Worm (Caenorhabditis elegans) whole organism, L2 larva: Measurements from ENCODE around the gene dnc-2.
A peak's percentile ranks its signal among the peaks of the same experiment; 100 is the strongest.

Experiments used
- C34F6.9 ChIP-seq: fragments of 150-350 bp; optimal IDR thresholded peaks from 2 replicates; lab custom pipeline; 2014; ENCODE audit warnings: missing biosample characterization, missing genetic modification characterization
- F13H6.1 ChIP-seq: sonication (generic microtip); optimal IDR thresholded peaks from 2 replicates; lab custom pipeline; 2016; ENCODE audit warnings: missing genetic modification characterization, missing compliant biosample characterization
- Y55F3AM.14 ChIP-seq: fragments of 200-800 bp; sonication (Bioruptor generic); optimal IDR thresholded peaks from 2 replicates; lab custom pipeline; 2018; ENCODE audit warnings: mild to moderate bottlenecking, missing genetic modification characterization, missing compliant biosample characterization
- ZK546.5 ChIP-seq: sonication (generic microtip); optimal IDR thresholded peaks from 2 replicates; lab custom pipeline; 2017; ENCODE audit warnings: missing biosample characterization, missing genetic modification characterization
- alr-1 ChIP-seq: fragments of 150-350 bp; optimal IDR thresholded peaks from 2 replicates; lab custom pipeline; 2014; ENCODE audit warnings: missing biosample characterization, missing genetic modification characterization
- aly-2 ChIP-seq: fragments of 150-350 bp; optimal IDR thresholded peaks from 2 replicates; lab custom pipeline; 2014; ENCODE audit warnings: missing biosample characterization, missing genetic modification characterization
- ama-1 ChIP-seq: fragments of 150-350 bp; optimal IDR thresholded peaks from 2 replicates; lab custom pipeline; 2018; ENCODE audit warnings: inconsistent platforms
- blmp-1 ChIP-seq: sonication (generic microtip); optimal IDR thresholded peaks from 2 replicates; lab custom pipeline; 2017; ENCODE audit warnings: missing genetic modification characterization, mild to moderate bottlenecking, missing compliant biosample characterization, antibody characterized with exemption, moderate library complexity; ENCODE audit not compliant: insufficient read depth
- ceh-16 ChIP-seq: fragments of 150-350 bp; optimal IDR thresholded peaks from 2 replicates; lab custom pipeline; 2014; ENCODE audit warnings: missing biosample characterization, missing genetic modification characterization
- ceh-82 ChIP-seq: fragments of 150-350 bp; optimal IDR thresholded peaks from 2 replicates; lab custom pipeline; 2014; ENCODE audit warnings: missing biosample characterization, missing genetic modification characterization
- crh-2 ChIP-seq: sonication (generic microtip); optimal IDR thresholded peaks from 2 replicates; lab custom pipeline; 2017; ENCODE audit warnings: missing biosample characterization, missing genetic modification characterization
- dmd-4 ChIP-seq: sonication (generic microtip); optimal IDR thresholded peaks from 2 replicates; lab custom pipeline; 2017; ENCODE audit warnings: missing biosample characterization, missing genetic modification characterization
- elt-1 ChIP-seq: fragments of 150-350 bp; optimal IDR thresholded peaks from 2 replicates; lab custom pipeline; 2014; ENCODE audit warnings: missing biosample characterization, missing genetic modification characterization
- elt-3 ChIP-seq: sonication (generic microtip); optimal IDR thresholded peaks from 2 replicates; lab custom pipeline; 2017; ENCODE audit warnings: missing biosample characterization, missing genetic modification characterization
- fos-1 ChIP-seq: fragments of 150-350 bp; optimal IDR thresholded peaks from 2 replicates; lab custom pipeline; 2014; ENCODE audit warnings: missing biosample characterization, missing genetic modification characterization
- gmeb-1 ChIP-seq: fragments of 150-350 bp; optimal IDR thresholded peaks from 2 replicates; lab custom pipeline; 2014; ENCODE audit warnings: missing biosample characterization, missing genetic modification characterization
- lin-11 ChIP-seq: fragments of 150-350 bp; sonication (generic microtip); optimal IDR thresholded peaks from 2 replicates; lab custom pipeline; 2014; ENCODE audit warnings: missing biosample characterization, missing genetic modification characterization, inconsistent platforms, mixed read lengths
- lin-13 ChIP-seq: fragments of 150-350 bp; optimal IDR thresholded peaks from 2 replicates; lab custom pipeline; 2014; ENCODE audit warnings: missing biosample characterization, missing genetic modification reagents, missing genetic modification characterization
- lin-39 ChIP-seq: fragments of 150-350 bp; optimal IDR thresholded peaks from 2 replicates; lab custom pipeline; 2014; ENCODE audit warnings: missing biosample characterization, missing genetic modification reagents, missing genetic modification characterization
- lsy-2 ChIP-seq, 2 experiments: fragments of 150-350 bp in 1 of 2; sonication (generic microtip) in 1 of 2; optimal IDR thresholded peaks; 2 replicates each; lab custom pipeline; 2014 to 2017; ENCODE audit warnings: missing biosample characterization in 2 of 2, missing genetic modification characterization in 2 of 2
- mab-5 ChIP-seq: fragments of 150-350 bp; optimal IDR thresholded peaks from 2 replicates; lab custom pipeline; 2014; ENCODE audit warnings: missing biosample characterization, missing genetic modification characterization
- mbf-1 ChIP-seq: sonication (generic microtip); optimal IDR thresholded peaks from 2 replicates; lab custom pipeline; 2017; ENCODE audit warnings: missing biosample characterization, missing genetic modification characterization
- mdl-1 ChIP-seq, 2 experiments: fragments of 150-350 bp in 1 of 2; sonication (generic microtip) in 1 of 2; optimal IDR thresholded peaks; 2 replicates each; lab custom pipeline; 2017; ENCODE audit warnings: missing biosample characterization in 2 of 2, missing genetic modification characterization in 2 of 2
- nhr-10 ChIP-seq: sonication (generic microtip); optimal IDR thresholded peaks from 2 replicates; lab custom pipeline; 2017; ENCODE audit warnings: missing biosample characterization, missing genetic modification characterization
- nhr-11 ChIP-seq: fragments of 150-350 bp; optimal IDR thresholded peaks from 2 replicates; lab custom pipeline; 2014; ENCODE audit warnings: missing biosample characterization, missing genetic modification characterization
- nhr-12 ChIP-seq: fragments of 150-350 bp; optimal IDR thresholded peaks from 2 replicates; lab custom pipeline; 2014; ENCODE audit warnings: missing biosample characterization, missing genetic modification characterization
- nhr-129 ChIP-seq: fragments of 150-350 bp; optimal IDR thresholded peaks from 2 replicates; lab custom pipeline; 2014; ENCODE audit warnings: missing biosample characterization, missing genetic modification characterization
- nhr-21 ChIP-seq: fragments of 150-350 bp; optimal IDR thresholded peaks from 2 replicates; lab custom pipeline; 2014; ENCODE audit warnings: missing biosample characterization, missing genetic modification characterization
- nhr-23 ChIP-seq: fragments of 150-350 bp; optimal IDR thresholded peaks from 2 replicates; lab custom pipeline; 2014; ENCODE audit warnings: missing biosample characterization, missing genetic modification reagents, missing genetic modification characterization
- nhr-237 ChIP-seq: fragments of 150-350 bp; optimal IDR thresholded peaks from 2 replicates; lab custom pipeline; 2014; ENCODE audit warnings: missing biosample characterization, missing genetic modification characterization
- nhr-6 ChIP-seq: fragments of 150-350 bp; optimal IDR thresholded peaks from 2 replicates; lab custom pipeline; 2014; ENCODE audit warnings: missing biosample characterization, missing genetic modification characterization
- nhr-77 ChIP-seq: fragments of 150-350 bp; optimal IDR thresholded peaks from 2 replicates; lab custom pipeline; 2014; ENCODE audit warnings: missing biosample characterization, missing genetic modification characterization
- peb-1 ChIP-seq: fragments of 150-350 bp; optimal IDR thresholded peaks from 2 replicates; lab custom pipeline; 2014; ENCODE audit warnings: missing biosample characterization, missing genetic modification characterization
- skn-1 ChIP-seq: sonication (generic microtip); optimal IDR thresholded peaks from 2 replicates; lab custom pipeline; 2017; ENCODE audit warnings: missing biosample characterization, missing genetic modification characterization
- sma-3 ChIP-seq: sonication (generic microtip); optimal IDR thresholded peaks from 2 replicates; lab custom pipeline; 2016; ENCODE audit warnings: missing genetic modification reagents, missing genetic modification characterization, missing compliant biosample characterization
- sma-9 ChIP-seq, 2 experiments: fragments of 150-350 bp in 1 of 2; sonication (generic microtip) in 1 of 2; optimal IDR thresholded peaks; 2 replicates each; lab custom pipeline; 2014 to 2016; ENCODE audit warnings: missing genetic modification characterization in 2 of 2, mild to moderate bottlenecking in 1 of 2, missing biosample characterization in 1 of 2, missing compliant biosample characterization in 1 of 2, missing genetic modification reagents in 1 of 2, moderate library complexity in 1 of 2
- snpc-4 ChIP-seq: fragments of 150-350 bp; optimal IDR thresholded peaks from 2 replicates; lab custom pipeline; 2014; ENCODE audit warnings: missing biosample characterization, missing genetic modification characterization
- unc-39 ChIP-seq: fragments of 150-350 bp; optimal IDR thresholded peaks from 2 replicates; lab custom pipeline; 2014; ENCODE audit warnings: missing biosample characterization, missing genetic modification characterization
- unc-55 ChIP-seq: fragments of 150-350 bp; sonication (generic microtip); optimal IDR thresholded peaks from 3 replicates; lab custom pipeline; 2014; ENCODE audit warnings: missing biosample characterization, missing genetic modification reagents, missing genetic modification characterization
- unc-62 ChIP-seq: fragments of 150-350 bp; optimal IDR thresholded peaks from 2 replicates; lab custom pipeline; 2014; ENCODE audit warnings: missing biosample characterization, missing genetic modification reagents, missing genetic modification characterization
- zag-1 ChIP-seq: fragments of 150-350 bp; optimal IDR thresholded peaks from 2 replicates; lab custom pipeline; 2014; ENCODE audit warnings: missing biosample characterization, missing genetic modification characterization
- ztf-1 ChIP-seq: fragments of 200-800 bp; sonication (Bioruptor generic); conservative IDR thresholded peaks from 2 replicates; pipeline ENCODE4 v1.3.6; 2022; ENCODE audit warnings: missing genetic modification characterization, missing compliant biosample characterization
- ztf-11 ChIP-seq: sonication (generic microtip); optimal IDR thresholded peaks from 2 replicates; lab custom pipeline; 2017; ENCODE audit warnings: missing biosample characterization, missing genetic modification characterization
- ztf-4 ChIP-seq: fragments of 150-350 bp; optimal IDR thresholded peaks from 2 replicates; lab custom pipeline; 2014; ENCODE audit warnings: missing biosample characterization, missing genetic modification characterization

dnc-2 gene

ce11 chrIII:5948162-5948933 lies 22.8 kb upstream of the dnc-2 start, which contains the start of the genes F25B5.6 and F25B5.3:
Gene F25B5.6, minus strand, starts transcription at chrIII:5948733.
Gene F25B5.3, plus strand, starts transcription at chrIII:5948883.
- TF ChIP-seq ama-1 (lab: Kevin White, UChicago) (peak; percentile 33), lin-39 (tag; lab: Kevin White, UChicago) (no peak), sma-9 (GFP tag; optimal IDR thresholded peaks at IDR 0.05; lab: Kevin White, UChicago) (peak; percentile 8), sma-9 (tag; optimal IDR thresholded peaks at IDR 0.05; lab: Kevin White, UChicago) (no peak), lin-13 (GFP tag; lab: Kevin White, UChicago) (peak; percentile 20), lsy-2 (tag; optimal IDR thresholded peaks at IDR 0.05; lab: Kevin White, UChicago) (peak in 1 of 2 experiments; percentile 16), nhr-6 (tag; lab: Kevin White, UChicago) (no peak), aly-2 (tag; lab: Kevin White, UChicago) (no peak), crh-2 (peak; percentile 37), nhr-21 (tag; lab: Kevin White, UChicago) (peak; percentile 56), ZK546.5 (no peak), C34F6.9 (tag; lab: Kevin White, UChicago) (peak; percentile 20), unc-55 (GFP tag; lab: Kevin White, UChicago) (peak; percentile 63), fos-1 (peak; percentile 27), mab-5 (tag; lab: Kevin White, UChicago) (no peak), nhr-129 (tag; lab: Kevin White, UChicago) (peak; percentile 28), gmeb-1 (tag; lab: Kevin White, UChicago) (peak; percentile 34)

ce11 chrIII:5945865-5946264 lies 20.3 kb upstream of the dnc-2 start, which contains the start of gene F25B5.5:
Gene F25B5.5, minus strand, starts transcription at chrIII:5946124.
- TF ChIP-seq sma-3 (peak; percentile 12), skn-1 (no peak), ztf-11 (tag; lab: Kevin White, UChicago) (no peak), nhr-237 (tag; lab: Kevin White, UChicago) (no peak)

DNA sequence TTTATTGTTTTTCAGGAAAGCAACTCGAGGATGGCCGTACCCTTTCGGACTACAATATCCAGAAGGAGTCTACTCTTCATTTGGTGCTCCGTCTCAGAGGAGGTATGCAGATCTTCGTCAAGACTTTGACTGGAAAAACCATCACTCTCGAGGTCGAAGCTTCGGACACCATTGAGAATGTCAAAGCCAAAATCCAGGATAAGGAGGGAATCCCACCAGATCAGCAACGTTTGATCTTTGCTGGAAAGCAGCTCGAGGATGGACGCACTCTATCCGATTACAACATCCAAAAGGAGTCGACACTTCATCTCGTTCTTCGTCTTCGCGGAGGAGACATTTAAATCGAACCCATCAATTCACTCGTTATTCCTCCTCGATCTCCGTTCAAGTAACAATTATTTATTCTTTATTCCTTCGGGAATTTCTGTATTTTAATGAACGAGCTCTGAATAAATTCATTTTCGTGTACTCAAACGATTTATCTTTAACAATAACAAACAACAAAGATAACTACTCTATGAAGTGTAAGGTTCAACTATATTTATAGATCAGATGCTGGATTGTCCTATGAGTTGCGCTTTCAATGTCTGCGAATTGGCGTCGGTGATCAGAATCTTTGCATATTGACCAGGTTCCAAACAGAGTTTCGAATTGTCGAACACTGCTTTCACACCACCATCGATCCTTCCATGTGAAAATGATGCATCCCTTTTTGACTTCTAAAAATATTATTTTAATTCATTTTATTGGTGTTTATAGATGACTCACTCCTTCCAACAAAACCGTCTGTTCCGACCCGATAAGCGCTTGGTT lies 18.0 kb upstream of the dnc-2 start:
- peak; percentile 30 for TF ChIP-seq nhr-6 (tag; lab: Kevin White, UChicago)
- TF ChIP-seq ceh-16 (tag; lab: Kevin White, UChicago): no peak
- TF ChIP-seq ZK546.5: no peak
- TF ChIP-seq nhr-21 (tag; lab: Kevin White, UChicago): peak; percentile 92
- TF ChIP-seq Y55F3AM.14 (GFP tag; lab: Kevin White, UChicago): peak; percentile 34
- peak; percentile 67 for TF ChIP-seq skn-1
- TF ChIP-seq ztf-1: no peak
- TF ChIP-seq ceh-82: no peak
- TF ChIP-seq aly-2 (tag; lab: Kevin White, UChicago): peak; percentile 27
- TF ChIP-seq lsy-2 (tag; optimal IDR thresholded peaks at IDR 0.05; lab: Kevin White, UChicago): peak in 1 of 2 experiments; percentile 45
- no peak for TF ChIP-seq nhr-10 (tag; lab: Kevin White, UChicago)
- TF ChIP-seq sma-9 (GFP tag; optimal IDR thresholded peaks at IDR 0.05; lab: Kevin White, UChicago): peak; percentile 9
- TF ChIP-seq sma-9 (tag; optimal IDR thresholded peaks at IDR 0.05; lab: Kevin White, UChicago): no peak
- TF ChIP-seq dmd-4 (tag; lab: Kevin White, UChicago): no peak
- TF ChIP-seq mbf-1 (tag; lab: Kevin White, UChicago): no peak
- TF ChIP-seq nhr-237 (tag; lab: Kevin White, UChicago): no peak
- peak; percentile 61 for TF ChIP-seq lin-13 (GFP tag; lab: Kevin White, UChicago)
- no peak for TF ChIP-seq lin-39 (tag; lab: Kevin White, UChicago)
- no peak for TF ChIP-seq unc-62 (GFP tag; lab: Kevin White, UChicago)
- no peak for TF ChIP-seq elt-1
- TF ChIP-seq zag-1 (tag; lab: Kevin White, UChicago): no peak
- no peak for TF ChIP-seq nhr-77 (tag; lab: Kevin White, UChicago)
- TF ChIP-seq elt-3 (tag; lab: Kevin White, UChicago): no peak
- TF ChIP-seq blmp-1 (tag; lab: Kevin White, UChicago): peak; percentile 32
- no peak for TF ChIP-seq nhr-23 (tag; lab: Kevin White, UChicago)
- no peak for TF ChIP-seq fos-1
- TF ChIP-seq ztf-11 (tag; lab: Kevin White, UChicago): no peak
- TF ChIP-seq ztf-4: peak; percentile 16
- no peak for TF ChIP-seq nhr-11 (tag; lab: Kevin White, UChicago)
- TF ChIP-seq gmeb-1 (tag; lab: Kevin White, UChicago): peak; percentile 34
- TF ChIP-seq peb-1 (tag; lab: Kevin White, UChicago): no peak
- TF ChIP-seq F13H6.1 (tag; lab: Kevin White, UChicago): peak; percentile 22
- TF ChIP-seq mab-5 (tag; lab: Kevin White, UChicago): no peak
- TF ChIP-seq alr-1 (tag; lab: Kevin White, UChicago): no peak
- peak; percentile 61 for TF ChIP-seq nhr-129 (tag; lab: Kevin White, UChicago)
- no peak for TF ChIP-seq mdl-1 (tag; optimal IDR thresholded peaks at IDR 0.05; lab: Kevin White, UChicago)
- peak; percentile 61 for TF ChIP-seq crh-2
- no peak for TF ChIP-seq unc-39
- no peak for TF ChIP-seq snpc-4 (tag; lab: Kevin White, UChicago)
- TF ChIP-seq lin-11 (tag; lab: Kevin White, UChicago): no peak
- peak; percentile 17 for TF ChIP-seq nhr-12
